Worm (Caenorhabditis elegans): ENCODE data around the gene asp-6.

- no peak for TF ChIP-seq snpc-4 (GFP tag; optimal IDR thresholded peaks at IDR 0.05)
- TF ChIP-seq snpc-4 (tag; optimal IDR thresholded peaks at IDR 0.05), result no peak
- no peak for TF ChIP-seq chd-7 (tag; optimal IDR thresholded peaks at IDR 0.05)
- no peak for TF ChIP-seq aptf-3 (GFP tag; IDR thresholded peaks at IDR 0.05)
- no peak for TF ChIP-seq ccch-3 (GFP tag; optimal IDR thresholded peaks at IDR 0.05)
- no peak for TF ChIP-seq T07F8.4 (tag; optimal IDR thresholded peaks at IDR 0.05)
- no peak for TF ChIP-seq F37B4.10 (GFP tag; IDR thresholded peaks at IDR 0.05)
- TF ChIP-seq unc-62 (GFP tag; optimal IDR thresholded peaks at IDR 0.05), result no peak
- TF ChIP-seq ama-1 (optimal IDR thresholded peaks at IDR 0.05), result no peak
- TF ChIP-seq ama-1 (GFP tag; optimal IDR thresholded peaks at IDR 0.05), result no peak
- no peak for TF ChIP-seq gei-17 (GFP tag; optimal IDR thresholded peaks at IDR 0.05)
Observed at ce11 chrV:8263941-8264340, 4.8 kb downstream of the asp-6 start, which contains the start of gene C16D9.9.

Measured in whole organism, young adult.